Worm (Caenorhabditis elegans): Measurements from ENCODE around the gene gba-2.

gba-2 gene

DNA sequence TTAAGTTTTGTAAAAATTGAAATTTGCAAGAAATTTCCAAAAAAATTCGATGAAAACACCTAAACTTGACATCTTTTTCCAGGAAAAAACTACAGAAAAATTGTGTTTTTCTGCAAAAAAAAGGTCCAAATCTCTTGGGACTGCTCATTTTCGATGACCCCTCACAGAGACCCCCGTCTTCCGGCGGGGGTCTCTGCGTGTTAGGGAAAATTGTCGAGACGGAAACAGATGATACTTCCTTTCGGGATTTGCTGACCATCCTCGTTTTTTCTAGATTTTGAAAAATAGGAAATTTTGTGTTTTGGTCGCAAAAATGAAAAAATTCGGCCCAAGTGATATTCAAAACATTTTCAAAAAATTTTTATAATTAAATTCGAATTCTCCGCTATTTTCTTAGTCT is 5.1 kb upstream of the gba-2 start:
- TF ChIP-seq sma-9 (GFP tag; optimal IDR thresholded peaks at IDR 0.05) (peak; percentile 2), sma-9 (tag; optimal IDR thresholded peaks at IDR 0.05) (no peak), fos-1 (tag; optimal IDR thresholded peaks at IDR 0.05) (no peak), lsy-2 (tag; optimal IDR thresholded peaks at IDR 0.05) (peak in 1 of 2 experiments; percentile 3)

- no peak for TF ChIP-seq nhr-25 (tag; optimal IDR thresholded peaks at IDR 0.05)
- TF ChIP-seq unc-62 (GFP tag; optimal IDR thresholded peaks at IDR 0.05) = no peak
- no peak for TF ChIP-seq lin-11 (tag; optimal IDR thresholded peaks at IDR 0.05)
- TF ChIP-seq ztf-11 (tag; optimal IDR thresholded peaks at IDR 0.05) = no peak
- no peak for TF ChIP-seq nhr-23 (tag; optimal IDR thresholded peaks at IDR 0.05)
- no peak for TF ChIP-seq zag-1 (tag; optimal IDR thresholded peaks at IDR 0.05)
- no peak for TF ChIP-seq lin-13 (GFP tag; optimal IDR thresholded peaks at IDR 0.05)
- TF ChIP-seq ztf-1 (GFP tag; conservative IDR thresholded peaks at IDR 0.05) = no peak
- no peak for TF ChIP-seq F13H6.1 (tag; optimal IDR thresholded peaks at IDR 0.05)
- TF ChIP-seq dmd-4 (tag; optimal IDR thresholded peaks at IDR 0.05) = no peak
- no peak for TF ChIP-seq alr-1 (tag; optimal IDR thresholded peaks at IDR 0.05)
- TF ChIP-seq sma-9 (GFP tag; optimal IDR thresholded peaks at IDR 0.05) = no peak
- TF ChIP-seq sma-9 (tag; optimal IDR thresholded peaks at IDR 0.05) = no peak
- TF ChIP-seq sma-3 (GFP tag; optimal IDR thresholded peaks at IDR 0.05) = no peak
- no peak for TF ChIP-seq unc-55 (GFP tag; optimal IDR thresholded peaks at IDR 0.05)
Measured at ce11 chrII:2190522-2190921, 4.3 kb upstream of the gba-2 start.

DNA sequence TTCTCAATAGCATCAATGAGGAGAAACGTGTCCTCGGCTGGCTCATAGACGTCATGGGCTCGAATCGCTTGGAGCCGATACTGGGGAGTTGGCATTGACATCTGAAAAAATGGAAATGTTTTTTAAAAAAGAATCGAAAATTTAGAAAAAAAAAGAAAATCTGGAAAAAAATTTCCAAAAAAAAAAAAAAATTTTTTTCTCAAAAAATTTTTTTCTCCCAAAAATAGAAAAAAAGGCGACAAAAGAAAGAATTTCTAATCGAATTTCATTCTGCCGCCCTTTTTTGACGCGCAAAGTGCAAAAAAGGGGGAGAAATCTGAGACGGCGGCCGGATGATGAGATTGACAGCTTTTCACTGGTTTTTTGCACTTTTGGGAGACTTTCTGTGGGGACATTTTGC is 3.1 kb upstream of the gba-2 start, which contains the start of gene mtq-2:
Gene mtq-2 (minus strand): TSS at position 101 of the 400 bp plus-strand sequence.
- no peak for TF ChIP-seq sma-3 (GFP tag; optimal IDR thresholded peaks at IDR 0.05)
- TF ChIP-seq sem-4 (tag; optimal IDR thresholded peaks at IDR 0.05) = no peak
- TF ChIP-seq C34F6.9 (tag; optimal IDR thresholded peaks at IDR 0.05) = no peak
- no peak for TF ChIP-seq crh-2 (tag; optimal IDR thresholded peaks at IDR 0.05)
- no peak for TF ChIP-seq R02D3.7 (tag; optimal IDR thresholded peaks at IDR 0.05)
- TF ChIP-seq zag-1 (tag; optimal IDR thresholded peaks at IDR 0.05) = no peak
- TF ChIP-seq unc-39 (tag; optimal IDR thresholded peaks at IDR 0.05) = no peak
- no peak for TF ChIP-seq fos-1 (tag; optimal IDR thresholded peaks at IDR 0.05)
- TF ChIP-seq snpc-4 (tag; optimal IDR thresholded peaks at IDR 0.05) = no peak
- TF ChIP-seq alr-1 (tag; optimal IDR thresholded peaks at IDR 0.05) = no peak
- TF ChIP-seq mdl-1 (tag; optimal IDR thresholded peaks at IDR 0.05) = no peak
- no peak for TF ChIP-seq lin-13 (GFP tag; optimal IDR thresholded peaks at IDR 0.05)
- TF ChIP-seq mbf-1 (tag; optimal IDR thresholded peaks at IDR 0.05) = no peak
- TF ChIP-seq gmeb-1 (tag; optimal IDR thresholded peaks at IDR 0.05) = no peak
- TF ChIP-seq ztf-4 (tag; optimal IDR thresholded peaks at IDR 0.05) = no peak

DNA sequence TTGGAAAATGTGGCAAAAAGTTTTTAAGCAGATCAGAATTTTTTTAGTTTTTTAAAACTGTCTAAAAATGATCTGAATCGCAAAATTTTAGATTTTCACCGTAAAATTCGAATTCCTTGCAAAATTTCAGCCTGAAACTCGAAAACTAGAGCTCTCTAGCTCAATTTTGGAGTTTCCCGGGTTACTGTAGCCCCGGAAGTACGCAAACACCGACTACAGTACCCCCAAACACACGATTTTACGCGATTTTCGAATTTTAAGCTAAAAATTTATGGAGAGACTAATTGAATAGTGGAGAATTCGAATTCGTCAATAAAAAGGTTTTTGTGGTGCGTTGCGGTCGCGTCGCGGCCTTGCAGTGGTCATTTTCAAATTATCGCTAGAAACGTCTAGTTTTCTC is 496 bp upstream of the gba-2 start:
- TF ChIP-seq lsy-2 (tag; optimal IDR thresholded peaks at IDR 0.05) (peak in 1 of 2 experiments; percentile 31), elt-3 (tag; optimal IDR thresholded peaks at IDR 0.05) (no peak)

- TF ChIP-seq unc-39 (tag; optimal IDR thresholded peaks at IDR 0.05) (no peak), nhr-129 (tag; optimal IDR thresholded peaks at IDR 0.05) (no peak), mbf-1 (tag; optimal IDR thresholded peaks at IDR 0.05) (no peak), F13H6.1 (tag; optimal IDR thresholded peaks at IDR 0.05) (no peak), ceh-16 (tag; optimal IDR thresholded peaks at IDR 0.05) (no peak)
Measured at ce11 chrII:2177735-2178134, 8.5 kb downstream of the gba-2 start.

- TF ChIP-seq crh-2 (tag; optimal IDR thresholded peaks at IDR 0.05) (peak; percentile 10), fos-1 (tag; optimal IDR thresholded peaks at IDR 0.05) (peak; percentile 30), lin-13 (GFP tag; optimal IDR thresholded peaks at IDR 0.05) (no peak), aly-2 (tag; optimal IDR thresholded peaks at IDR 0.05) (no peak)
Measured at ce11 chrII:2176688-2177087, 9.5 kb downstream of the gba-2 start, which contains the start of gene gba-1. TSS of gene gba-1 (plus strand) at chrII:2176741.

DNA sequence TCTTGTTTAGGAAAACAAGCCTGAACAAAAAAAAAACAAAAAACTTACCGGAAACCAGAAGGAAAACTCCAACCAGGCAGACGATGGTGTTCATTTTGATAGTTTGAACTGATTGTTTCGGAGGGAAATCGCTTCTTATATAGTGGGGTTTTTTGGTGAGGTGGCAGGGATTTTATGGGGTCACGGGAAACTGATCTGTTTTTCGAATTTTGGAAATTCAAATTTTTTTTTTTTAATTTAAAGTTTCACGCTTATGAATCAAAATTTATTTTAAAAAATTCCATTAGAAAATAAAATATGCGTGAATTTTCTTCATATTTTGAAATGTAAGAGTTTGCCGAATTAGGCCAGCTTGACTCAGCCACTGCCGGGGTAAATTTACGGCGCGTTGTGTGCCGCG is 10.9 kb downstream of the gba-2 start, which contains the start of gene C33C12.7:
Gene C33C12.7 (minus strand): TSS at position 101 of the 400 bp plus-strand sequence.
- TF ChIP-seq skn-1 (tag; optimal IDR thresholded peaks at IDR 0.05) = no peak
- TF ChIP-seq elt-1 (tag; optimal IDR thresholded peaks at IDR 0.05) = no peak
- no peak for TF ChIP-seq crh-2 (tag; optimal IDR thresholded peaks at IDR 0.05)
- no peak for TF ChIP-seq Y55F3AM.14 (GFP tag; optimal IDR thresholded peaks at IDR 0.05)
- no peak for TF ChIP-seq mdl-1 (tag; optimal IDR thresholded peaks at IDR 0.05)
- TF ChIP-seq unc-55 (GFP tag; optimal IDR thresholded peaks at IDR 0.05) = no peak
- TF ChIP-seq alr-1 (tag; optimal IDR thresholded peaks at IDR 0.05) = no peak
- no peak for TF ChIP-seq nhr-23 (tag; optimal IDR thresholded peaks at IDR 0.05)
- TF ChIP-seq mab-5 (tag; optimal IDR thresholded peaks at IDR 0.05) = no peak
- no peak for TF ChIP-seq sem-4 (tag; optimal IDR thresholded peaks at IDR 0.05)
- no peak for TF ChIP-seq lin-11 (tag; optimal IDR thresholded peaks at IDR 0.05)
- TF ChIP-seq sma-3 (GFP tag; optimal IDR thresholded peaks at IDR 0.05) = no peak
- no peak for TF ChIP-seq ztf-1 (GFP tag; conservative IDR thresholded peaks at IDR 0.05)
- no peak for TF ChIP-seq F13H6.1 (tag; optimal IDR thresholded peaks at IDR 0.05)

Data from whole organism, L2 larva.